Fruit fly (Drosophila melanogaster) whole organism, prepupa: ENCODE results near the gene Cad86C.
A peak's percentile ranks its signal among the peaks of the same experiment; 100 is the strongest.

Experiments
- Blimp-1 ChIP-seq: fragments of 200-800 bp; sonication (Bioruptor generic); optimal IDR thresholded peaks from 3 replicates; lab custom pipeline; 2017; ENCODE audit warnings: missing biosample characterization, missing genetic modification characterization, mild to moderate bottlenecking, moderate library complexity, missing genetic modification reagents
- CG10631 ChIP-seq: fragments of 200-800 bp; sonication (Bioruptor generic); optimal IDR thresholded peaks from 2 replicates; lab custom pipeline; 2016; ENCODE audit warnings: missing biosample characterization, missing genetic modification characterization
- CG11294 ChIP-seq: fragments of 200-800 bp; sonication (Bioruptor generic); IDR thresholded peaks from 2 replicates; pipeline ENCODE4 v1.3.6; 2022; ENCODE audit warnings: missing biosample characterization, missing genetic modification characterization
- CG11762 ChIP-seq: fragments of 200-800 bp; sonication (Bioruptor generic); optimal IDR thresholded peaks from 3 replicates; lab custom pipeline; 2016; ENCODE audit warnings: missing biosample characterization, missing genetic modification characterization; ENCODE audit not compliant: insufficient read depth
- CG11902 ChIP-seq: fragments of 200-800 bp; sonication (Bioruptor generic); optimal IDR thresholded peaks from 3 replicates; lab custom pipeline; 2016; ENCODE audit warnings: missing biosample characterization, missing genetic modification characterization
- CG15336 ChIP-seq: fragments of 200-800 bp; sonication (Bioruptor generic); IDR thresholded peaks from 2 replicates; pipeline ENCODE4 v1.3.6; 2022; ENCODE audit warnings: missing biosample characterization, missing genetic modification characterization
- CG1621 ChIP-seq: fragments of 200-800 bp; sonication (Bioruptor generic); optimal IDR thresholded peaks from 3 replicates; lab custom pipeline; 2018; ENCODE audit warnings: missing biosample characterization, mild to moderate bottlenecking, missing genetic modification characterization
- CG31627 ChIP-seq: fragments of 200-800 bp; sonication (Bioruptor generic); optimal IDR thresholded peaks from 3 replicates; lab custom pipeline; 2016; ENCODE audit warnings: missing biosample characterization, missing genetic modification characterization
- CG32006 ChIP-seq: fragments of 200-800 bp; sonication (Bioruptor generic); optimal IDR thresholded peaks from 3 replicates; lab custom pipeline; 2017; ENCODE audit warnings: missing biosample characterization, mild to moderate bottlenecking, missing genetic modification characterization
- CG3919 ChIP-seq: fragments of 200-800 bp; sonication (Bioruptor generic); optimal IDR thresholded peaks from 3 replicates; lab custom pipeline; 2016; ENCODE audit warnings: missing biosample characterization, missing genetic modification characterization
- CG4318 ChIP-seq: fragments of 200-800 bp; sonication (Bioruptor generic); optimal IDR thresholded peaks from 3 replicates; lab custom pipeline; 2017; ENCODE audit warnings: missing biosample characterization, mild to moderate bottlenecking, missing genetic modification characterization
- CG6163 ChIP-seq: fragments of 200-800 bp; sonication (Bioruptor generic); IDR thresholded peaks from 3 replicates; pipeline ENCODE4 v1.3.6; 2022; ENCODE audit warnings: missing biosample characterization, missing genetic modification characterization
- CG6276 ChIP-seq: fragments of 200-800 bp; sonication (Bioruptor generic); optimal IDR thresholded peaks from 2 replicates; lab custom pipeline; 2017; ENCODE audit warnings: missing biosample characterization, mild to moderate bottlenecking, missing genetic modification characterization
- CG6808 ChIP-seq: fragments of 200-800 bp; sonication (Bioruptor generic); optimal IDR thresholded peaks from 3 replicates; lab custom pipeline; 2017; ENCODE audit warnings: missing biosample characterization, missing genetic modification characterization, mild to moderate bottlenecking, moderate library complexity, missing genetic modification reagents
- CG7368 ChIP-seq: fragments of 200-800 bp; sonication (Bioruptor generic); optimal IDR thresholded peaks from 3 replicates; lab custom pipeline; 2016; ENCODE audit warnings: missing biosample characterization, missing genetic modification characterization
- CG8319 ChIP-seq: fragments of 200-800 bp; sonication (Bioruptor generic); optimal IDR thresholded peaks from 3 replicates; lab custom pipeline; 2016; ENCODE audit warnings: missing biosample characterization, missing genetic modification characterization
- CG9139 ChIP-seq: fragments of 200-800 bp; sonication (Bioruptor generic); optimal IDR thresholded peaks from 3 replicates; lab custom pipeline; 2017; ENCODE audit warnings: missing biosample characterization, mild to moderate bottlenecking, missing genetic modification characterization
- Eip75B ChIP-seq: fragments of 200-800 bp; sonication (Bioruptor generic); optimal IDR thresholded peaks from 3 replicates; lab custom pipeline; 2016; ENCODE audit warnings: missing biosample characterization, missing genetic modification characterization
- Eip78C ChIP-seq: fragments of 200-800 bp; sonication (Bioruptor generic); peaks from one replicate; lab custom pipeline; 2016; ENCODE audit warnings: missing biosample characterization, missing genetic modification characterization
- Gug ChIP-seq: fragments of 200-800 bp; sonication (Bioruptor generic); IDR thresholded peaks from 2 replicates; pipeline ENCODE4 v1.3.6; 2022; ENCODE audit warnings: missing biosample characterization, missing genetic modification characterization
- Hr38 ChIP-seq: sonication (Bioruptor generic); optimal IDR thresholded peaks from 2 replicates; lab custom pipeline; 2016; ENCODE audit warnings: missing biosample characterization, missing genetic modification characterization
- Hr39 ChIP-seq: fragments of 200-800 bp; sonication (Bioruptor generic); optimal IDR thresholded peaks from 2 replicates; lab custom pipeline; 2016; ENCODE audit warnings: missing biosample characterization, missing genetic modification characterization
- Hr4 ChIP-seq: fragments of 200-800 bp; sonication (Bioruptor generic); optimal IDR thresholded peaks from 3 replicates; lab custom pipeline; 2016; ENCODE audit warnings: missing biosample characterization, missing genetic modification characterization
- Met ChIP-seq: fragments of 200-800 bp; sonication (Bioruptor generic); optimal IDR thresholded peaks from 3 replicates; lab custom pipeline; 2016; ENCODE audit warnings: missing biosample characterization, missing genetic modification characterization
- OdsH ChIP-seq: fragments of 200-800 bp; sonication (Bioruptor generic); optimal IDR thresholded peaks from 3 replicates; lab custom pipeline; 2016; ENCODE audit warnings: missing biosample characterization, missing genetic modification characterization
- Smox ChIP-seq: fragments of 200-800 bp; sonication (Bioruptor generic); optimal IDR thresholded peaks from 3 replicates; lab custom pipeline; 2016; ENCODE audit warnings: missing biosample characterization, missing genetic modification characterization
- Sox102F ChIP-seq: fragments of 200-800 bp; sonication (Bioruptor generic); optimal IDR thresholded peaks from 2 replicates; lab custom pipeline; 2016; ENCODE audit warnings: missing biosample characterization, mild to moderate bottlenecking, missing genetic modification characterization
- Sox14 ChIP-seq: fragments of 200-800 bp; sonication (Bioruptor generic); optimal IDR thresholded peaks from 3 replicates; lab custom pipeline; 2016; ENCODE audit warnings: missing biosample characterization, missing genetic modification characterization
- achi ChIP-seq: fragments of 200-800 bp; sonication (Bioruptor generic); optimal IDR thresholded peaks from 3 replicates; lab custom pipeline; 2016; ENCODE audit warnings: missing biosample characterization, missing genetic modification characterization
- acj6 ChIP-seq: fragments of 200-800 bp; sonication (Bioruptor generic); optimal IDR thresholded peaks from 3 replicates; lab custom pipeline; 2016; ENCODE audit warnings: missing biosample characterization, missing genetic modification characterization
- cyc ChIP-seq: fragments of 200-800 bp; sonication (Bioruptor generic); optimal IDR thresholded peaks from 3 replicates; lab custom pipeline; 2016; ENCODE audit warnings: missing biosample characterization, missing genetic modification characterization
- eg ChIP-seq: fragments of 200-800 bp; sonication (Bioruptor generic); IDR thresholded peaks from 3 replicates; pipeline ENCODE4 v1.3.6; 2022; ENCODE audit warnings: missing biosample characterization, missing genetic modification characterization
- esn ChIP-seq: fragments of 200-800 bp; sonication (Bioruptor generic); optimal IDR thresholded peaks from 2 replicates; lab custom pipeline; 2016; ENCODE audit warnings: missing biosample characterization, mild to moderate bottlenecking, missing genetic modification characterization, moderate library complexity
- fkh ChIP-seq: fragments of 200-800 bp; sonication (Bioruptor generic); optimal IDR thresholded peaks from 3 replicates; lab custom pipeline; 2017; ENCODE audit warnings: missing biosample characterization, mild to moderate bottlenecking, missing genetic modification characterization, moderate library complexity
- lz ChIP-seq: fragments of 200-800 bp; sonication (Bioruptor generic); optimal IDR thresholded peaks from 3 replicates; lab custom pipeline; 2016; ENCODE audit warnings: missing biosample characterization, missing genetic modification characterization
- net ChIP-seq: fragments of 200-800 bp; sonication (Bioruptor generic); optimal IDR thresholded peaks from 3 replicates; lab custom pipeline; 2016; ENCODE audit warnings: missing biosample characterization, missing genetic modification characterization
- pdm3 ChIP-seq: fragments of 200-800 bp; sonication (Bioruptor generic); optimal IDR thresholded peaks from 3 replicates; lab custom pipeline; 2016; ENCODE audit warnings: missing biosample characterization, missing genetic modification characterization
- svp ChIP-seq: fragments of 200-800 bp; sonication (Bioruptor generic); peaks from one replicate; lab custom pipeline; 2016; ENCODE audit warnings: missing biosample characterization, missing genetic modification characterization
- topi ChIP-seq: fragments of 200-800 bp; sonication (Bioruptor generic); optimal IDR thresholded peaks from 3 replicates; lab custom pipeline; 2016; ENCODE audit warnings: missing biosample characterization, missing genetic modification characterization
- vri ChIP-seq: fragments of 200-800 bp; sonication (Bioruptor generic); optimal IDR thresholded peaks from 3 replicates; lab custom pipeline; 2016; ENCODE audit warnings: missing biosample characterization, mild to moderate bottlenecking, missing genetic modification characterization

The Cad86C gene

dm6 chr3R:10862773-10863445, 36.0 kb downstream of the Cad86C start, which contains the start of gene CG6574:
Gene CG6574 (minus strand): TSS chr3R:10862988.
- TF ChIP-seq vri (GFP tag; lab: Kevin White, UChicago) (peak; percentile 79), CG11294 (no peak), CG1621 (tag; lab: Kevin White, UChicago) (no peak), esn (GFP tag; lab: Kevin White, UChicago) (peak; percentile 43), acj6 (GFP tag; lab: Kevin White, UChicago) (no peak), Met (GFP tag; lab: Kevin White, UChicago) (no peak), CG7368 (GFP tag; lab: Kevin White, UChicago) (peak; percentile 30), topi (GFP tag; lab: Kevin White, UChicago) (peak; percentile 7), Eip75B (GFP tag; lab: Kevin White, UChicago) (no peak), CG31627 (peak; percentile 20), Sox102F (GFP tag; lab: Kevin White, UChicago) (no peak), svp (GFP tag; lab: Kevin White, UChicago) (no peak), OdsH (GFP tag; lab: Kevin White, UChicago) (no peak), net (GFP tag; lab: Kevin White, UChicago) (peak; percentile 3), CG9139 (GFP tag; lab: Kevin White, UChicago) (no peak), CG11902 (no peak), CG11762 (GFP tag; lab: Kevin White, UChicago) (peak; percentile 20), eg (GFP tag; lab: Robert Waterston, UW) (peak; percentile 61; the same call in 1 of the 3 replicates), fkh (GFP tag; lab: Kevin White, UChicago) (peak; percentile 77), Eip78C (GFP tag; lab: Kevin White, UChicago) (peak; percentile 74), achi (GFP tag; lab: Kevin White, UChicago) (peak; percentile 20), Blimp-1 (GFP tag; lab: Kevin White, UChicago) (no peak), Sox14 (GFP tag; lab: Kevin White, UChicago) (peak; percentile 7), CG4318 (GFP tag; lab: Kevin White, UChicago) (no peak), CG8319 (GFP tag; lab: Kevin White, UChicago) (no peak), CG6163 (peak; percentile 32; the same call in 2 of the 3 replicates), lz (GFP tag; lab: Kevin White, UChicago) (peak; percentile 18)

DNA sequence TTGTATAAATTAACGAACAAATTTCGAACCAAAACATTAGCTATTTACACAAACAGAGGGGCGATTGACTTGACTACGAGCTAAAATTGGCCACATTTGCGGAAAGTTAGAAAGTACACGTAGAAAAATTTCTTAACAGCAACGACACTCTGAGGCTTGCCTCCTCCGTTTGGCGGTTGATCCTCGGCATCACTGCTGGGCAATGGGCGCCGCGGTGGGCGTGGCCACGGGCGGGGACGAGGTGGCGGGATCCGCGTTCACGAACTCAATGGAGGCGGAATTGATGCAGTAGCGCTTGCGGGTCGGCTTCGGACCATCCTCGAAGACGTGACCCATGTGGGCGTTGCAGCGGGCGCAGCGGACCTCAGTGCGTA, 36.6 kb downstream of the Cad86C start:
- TF ChIP-seq Hr4 (peak; percentile 27), Eip78C (GFP tag; lab: Kevin White, UChicago) (peak; percentile 36), OdsH (GFP tag; lab: Kevin White, UChicago) (no peak), CG32006 (GFP tag; lab: Kevin White, UChicago) (peak; percentile 47), Hr39 (GFP tag; lab: Kevin White, UChicago) (peak; percentile 11), Gug (no peak)

DNA sequence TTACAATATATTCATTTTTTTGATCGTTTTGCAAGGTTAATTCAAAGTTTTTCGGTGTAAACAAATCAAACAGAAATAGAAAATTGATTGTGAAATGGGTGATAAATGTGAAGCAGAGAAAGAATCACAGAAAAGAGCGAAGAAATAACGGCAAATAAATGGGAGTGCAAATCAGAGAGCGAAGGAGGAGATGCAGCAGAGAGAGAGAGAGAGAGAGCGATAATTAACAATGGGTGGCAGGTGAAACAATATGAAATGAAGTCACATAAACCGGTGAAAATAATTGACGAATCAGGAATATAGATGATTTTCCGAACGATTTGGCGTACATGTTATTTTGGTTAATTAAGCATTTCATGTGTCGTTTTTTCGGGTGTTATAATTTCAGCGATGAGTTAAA, 37.1 kb downstream of the Cad86C start:
- TF ChIP-seq pdm3 (GFP tag; lab: Kevin White, UChicago): no peak
- no peak for TF ChIP-seq cyc (GFP tag; lab: Kevin White, UChicago)
- no peak for TF ChIP-seq Smox
- TF ChIP-seq Gug: no peak
- no peak for TF ChIP-seq CG32006 (GFP tag; lab: Kevin White, UChicago)
- no peak for TF ChIP-seq CG10631 (GFP tag; lab: Kevin White, UChicago)
- no peak for TF ChIP-seq CG11294
- no peak for TF ChIP-seq CG6808 (GFP tag; lab: Kevin White, UChicago)
- TF ChIP-seq Hr38: no peak
- no peak for TF ChIP-seq Met (GFP tag; lab: Kevin White, UChicago)
- no peak for TF ChIP-seq CG11902
- TF ChIP-seq CG3919: no peak
- TF ChIP-seq CG15336 (GFP tag; lab: Robert Waterston, UW): no peak
- TF ChIP-seq CG6276: no peak
